Worm (Caenorhabditis elegans) whole organism, L4 larva: Measurements from ENCODE around the gene col-186.

Source experiments
- F37D6.2 ChIP-seq: sonication (generic microtip); optimal IDR thresholded peaks from 2 replicates; lab custom pipeline; 2016; ENCODE audit warnings: mild to moderate bottlenecking, missing genetic modification characterization, missing compliant biosample characterization
- F49E8.2 ChIP-seq: sonication (generic microtip); optimal IDR thresholded peaks from 2 replicates; lab custom pipeline; 2016; ENCODE audit warnings: missing compliant biosample characterization, mild to moderate bottlenecking, missing genetic modification characterization, borderline replicate concordance
- ceh-20 ChIP-seq: fragments of 200-800 bp; sonication (Bioruptor generic); IDR thresholded peaks from 2 replicates; pipeline ENCODE4 v1.3.6; 2022; ENCODE audit warnings: missing genetic modification reagents, missing genetic modification characterization, missing compliant biosample characterization
- dmd-8 ChIP-seq: fragments of 200-800 bp; sonication (Bioruptor generic); IDR thresholded peaks from 2 replicates; pipeline ENCODE4 v1.3.6; 2022; ENCODE audit warnings: missing genetic modification characterization, missing compliant biosample characterization
- fkh-10 ChIP-seq: fragments of 150-350 bp; optimal IDR thresholded peaks from 2 replicates; lab custom pipeline; 2014; ENCODE audit warnings: missing biosample characterization, missing genetic modification reagents, missing genetic modification characterization
- hlh-11 ChIP-seq: fragments of 200-800 bp; sonication (Bioruptor generic); optimal IDR thresholded peaks from 2 replicates; lab custom pipeline; 2018; ENCODE audit warnings: mild to moderate bottlenecking, missing genetic modification characterization, missing compliant biosample characterization
- lir-3 ChIP-seq: sonication (generic microtip); optimal IDR thresholded peaks from 2 replicates; lab custom pipeline; 2016; ENCODE audit warnings: mild to moderate bottlenecking, missing genetic modification characterization, missing compliant biosample characterization
- nhr-6 ChIP-seq: fragments of 150-350 bp; optimal IDR thresholded peaks from 2 replicates; lab custom pipeline; 2014; ENCODE audit warnings: missing biosample characterization, missing genetic modification characterization
- set-16 ChIP-seq: fragments of 200-800 bp; sonication (Bioruptor generic); IDR thresholded peaks from 2 replicates; pipeline ENCODE4 v1.3.6; 2022; ENCODE audit warnings: missing genetic modification reagents, missing genetic modification characterization, missing compliant biosample characterization
- snpc-1.2 ChIP-seq: fragments of 200-800 bp; sonication (Bioruptor generic); IDR thresholded peaks from 2 replicates; pipeline ENCODE4 v1.3.6; 2022; ENCODE audit warnings: missing genetic modification reagents, missing genetic modification characterization, missing compliant biosample characterization
- ztf-11 ChIP-seq: fragments of 150-350 bp; optimal IDR thresholded peaks from 2 replicates; lab custom pipeline; 2014; ENCODE audit warnings: missing biosample characterization, missing genetic modification characterization

- TF ChIP-seq ceh-20 (GFP tag; lab: Robert Waterston, UW) = no peak
- TF ChIP-seq set-16 (GFP tag; lab: Robert Waterston, UW) = no peak
- no peak for TF ChIP-seq F37D6.2 (tag; lab: Kevin White, UChicago)
- TF ChIP-seq dmd-8 = no peak
- TF ChIP-seq snpc-1.2 (GFP tag; lab: Robert Waterston, UW) = no peak
- TF ChIP-seq nhr-6 = no peak
- TF ChIP-seq lir-3 = no peak
- no peak for TF ChIP-seq F49E8.2 (tag; lab: Kevin White, UChicago)
- no peak for TF ChIP-seq ztf-11 (tag; lab: Kevin White, UChicago)
- no peak for TF ChIP-seq fkh-10
- TF ChIP-seq hlh-11 (tag; lab: Kevin White, UChicago) = no peak
Measured at ce11 chrX:15917000-15917399, 34.3 kb upstream of the col-186 start, which contains the start of the genes F31B9.4 and F31B9.2.
